Worm (Caenorhabditis elegans): ENCODE data around the gene fbxa-82.
A peak's percentile ranks its signal among the peaks of the same experiment; 100 is the strongest.

The fbxa-82 gene

ce11 chrV:15074907-15075306, 22.6 kb upstream of the fbxa-82 start (continued):
- TF ChIP-seq nhr-28 (tag; optimal IDR thresholded peaks at IDR 0.05), result no peak
- no peak for TF ChIP-seq C16A3.4 (tag; optimal IDR thresholded peaks at IDR 0.05)
- TF ChIP-seq sox-4 (tag; optimal IDR thresholded peaks at IDR 0.05), result no peak
- no peak for TF ChIP-seq zip-4 (GFP tag; optimal IDR thresholded peaks at IDR 0.05)
- TF ChIP-seq grh-1 (GFP tag; IDR thresholded peaks at IDR 0.05), result no peak
- TF ChIP-seq nhr-90 (tag; optimal IDR thresholded peaks at IDR 0.05; ENCODE audit: poor library complexity), result no peak
- TF ChIP-seq lin-14 (GFP tag; optimal IDR thresholded peaks at IDR 0.05), result peak; percentile 68

ce11 chrV:15072738-15073137, 20.4 kb upstream of the fbxa-82 start:
- no peak for TF ChIP-seq nhr-71 (tag; optimal IDR thresholded peaks at IDR 0.05)
- no peak for TF ChIP-seq hlh-17 (GFP tag; optimal IDR thresholded peaks at IDR 0.05; ENCODE audit: borderline replicate concordance)
- TF ChIP-seq dpl-1 (GFP tag; optimal IDR thresholded peaks at IDR 0.05), result no peak
- TF ChIP-seq aly-2 (tag; optimal IDR thresholded peaks at IDR 0.05), result no peak
- peak; percentile 64 for TF ChIP-seq lin-14 (GFP tag; optimal IDR thresholded peaks at IDR 0.05)

- TF ChIP-seq mdl-1 (tag; optimal IDR thresholded peaks at IDR 0.05) (peak in 1 of 2 experiments; percentile 50), skn-1 (tag; optimal IDR thresholded peaks at IDR 0.05) (peak; percentile 20), zip-4 (GFP tag; optimal IDR thresholded peaks at IDR 0.05) (no peak), hlh-4 (tag; optimal IDR thresholded peaks at IDR 0.05) (no peak), C16A3.4 (tag; optimal IDR thresholded peaks at IDR 0.05) (peak; percentile 66), unc-98 (GFP tag; IDR thresholded peaks at IDR 0.05) (no peak), nhr-71 (tag; optimal IDR thresholded peaks at IDR 0.05) (peak; percentile 94), aly-2 (tag; optimal IDR thresholded peaks at IDR 0.05) (peak; percentile 41), egl-27 (tag; optimal IDR thresholded peaks at IDR 0.05) (peak; percentile 58 to 76), swsn-7 (tag; optimal IDR thresholded peaks at IDR 0.05) (peak; percentile 90), xbp-1 (tag; optimal IDR thresholded peaks at IDR 0.05) (peak; percentile 80), blmp-1 (tag; optimal IDR thresholded peaks at IDR 0.05) (peak; percentile 36), dsc-1 (tag; optimal IDR thresholded peaks at IDR 0.05) (peak; percentile 89), lin-35 (GFP tag; optimal IDR thresholded peaks at IDR 0.05) (peak; percentile 38 to 70), nhr-237 (tag; optimal IDR thresholded peaks at IDR 0.05) (peak; percentile 77), isw-1 (GFP tag; IDR thresholded peaks at IDR 0.05) (peak; percentile 68), mep-1 (tag; optimal IDR thresholded peaks at IDR 0.05) (peak; percentile 92), zag-1 (tag; optimal IDR thresholded peaks at IDR 0.05) (peak; percentile 91), fkh-4 (tag; optimal IDR thresholded peaks at IDR 0.05; ENCODE audit: borderline replicate concordance) (peak; percentile 40), lin-39 (tag; optimal IDR thresholded peaks at IDR 0.05) (peak; percentile 63), ces-1 (GFP tag; optimal IDR thresholded peaks at IDR 0.05) (no peak), unc-30 (tag; optimal IDR thresholded peaks at IDR 0.05) (no peak), ama-1 (optimal IDR thresholded peaks at IDR 0.05) (no peak), lir-3 (tag; optimal IDR thresholded peaks at IDR 0.05; ENCODE audit: poor library complexity) (peak; percentile 81), jun-1 (tag; optimal IDR thresholded peaks at IDR 0.05) (peak; percentile 81), ceh-82 (tag; optimal IDR thresholded peaks at IDR 0.05) (peak; percentile 49 to 84 (median 70)), mab-9 (GFP tag; IDR thresholded peaks at IDR 0.05) (peak; percentile 74), ceh-8 (GFP tag; optimal IDR thresholded peaks at IDR 0.05) (peak; percentile 58), pqm-1 (tag; optimal IDR thresholded peaks at IDR 0.05) (no peak), snpc-4 (tag; optimal IDR thresholded peaks at IDR 0.05) (peak; percentile 40), aha-1 (tag; optimal IDR thresholded peaks at IDR 0.05) (peak; percentile 7), ztf-4 (tag; optimal IDR thresholded peaks at IDR 0.05) (peak; percentile 53), irx-1 (tag; optimal IDR thresholded peaks at IDR 0.05) (peak; percentile 80), nhr-20 (tag; optimal IDR thresholded peaks at IDR 0.05) (peak; percentile 81), fkh-10 (GFP tag; optimal IDR thresholded peaks at IDR 0.05) (peak; percentile 56), dpl-1 (GFP tag; optimal IDR thresholded peaks at IDR 0.05) (peak; percentile 49 to 59 (median 57)), lin-15B (tag; optimal IDR thresholded peaks at IDR 0.05) (peak; percentile 29), nhr-11 (tag; optimal IDR thresholded peaks at IDR 0.05) (peak; percentile 63), tbx-2 (tag; optimal IDR thresholded peaks at IDR 0.05) (peak; percentile 91), sox-4 (tag; optimal IDR thresholded peaks at IDR 0.05) (peak; percentile 14), nhr-77 (tag; optimal IDR thresholded peaks at IDR 0.05) (peak; percentile 71)
Measured at ce11 chrV:15071015-15071810, 18.9 kb upstream of the fbxa-82 start, which contains the start of gene unc-76. TSS of gene unc-76 (plus strand) at chrV:15071760.

All from whole organism, L1 larva.